Worm (Caenorhabditis elegans): ENCODE measurements around the gene F55G7.5.

The F55G7.5 gene

ce11 chrX:11938826-11939225 lies at the start of gene F55G7.5:
TSS of gene F55G7.5 (minus strand) at chrX:11938926.
- TF ChIP-seq nhr-11 (tag; optimal IDR thresholded peaks at IDR 0.05) = no peak
- no peak for TF ChIP-seq php-3 (GFP tag; IDR thresholded peaks at IDR 0.05)
- TF ChIP-seq nhr-237 (tag; optimal IDR thresholded peaks at IDR 0.05) = no peak
- no peak for TF ChIP-seq duxl-1 (tag; optimal IDR thresholded peaks at IDR 0.05; ENCODE audit: poor library complexity)
- TF ChIP-seq lin-15B (tag; optimal IDR thresholded peaks at IDR 0.05) = no peak
- no peak for TF ChIP-seq dmd-6 (GFP tag; IDR thresholded peaks at IDR 0.05)
- no peak for TF ChIP-seq hlh-11 (tag; optimal IDR thresholded peaks at IDR 0.05)
- no peak for TF ChIP-seq ztf-11 (tag; optimal IDR thresholded peaks at IDR 0.05)
- TF ChIP-seq mes-2 (tag; optimal IDR thresholded peaks at IDR 0.05; ENCODE audit: poor library complexity, severe bottlenecking) = no peak
- TF ChIP-seq cey-2 (tag; optimal IDR thresholded peaks at IDR 0.05; ENCODE audit: borderline replicate concordance, insufficient read depth) = no peak
- no peak for TF ChIP-seq hlh-30 (tag; optimal IDR thresholded peaks at IDR 0.05; ENCODE audit: insufficient read depth)
- TF ChIP-seq unc-39 (tag; optimal IDR thresholded peaks at IDR 0.05) = no peak
- TF ChIP-seq vab-7 (GFP tag; IDR thresholded peaks at IDR 0.05) = no peak
- TF ChIP-seq ces-1 (GFP tag; optimal IDR thresholded peaks at IDR 0.05) = no peak

- TF ChIP-seq daf-16 (GFP tag; optimal IDR thresholded peaks at IDR 0.05) = peak in 1 of 2 experiments; percentile 28
- no peak for TF ChIP-seq daf-16 (tag; optimal IDR thresholded peaks at IDR 0.05)
- TF ChIP-seq zip-2 (tag; optimal IDR thresholded peaks at IDR 0.05) = no peak
Observed at ce11 chrX:11987900-11988364, 49.2 kb upstream of the F55G7.5 start, which contains the start of gene C49F5.6. TSS of gene C49F5.6 (plus strand) at chrX:11988314.

- TF ChIP-seq aha-1 (tag) (peak; percentile 35), T26A8.4 (GFP tag; IDR thresholded peaks at IDR 0.05) (no peak)
Observed at ce11 chrX:11985887-11986286, 47.2 kb upstream of the F55G7.5 start, which contains the start of gene C49F5.5. TSS of gene C49F5.5 (plus strand) at chrX:11986187.

ce11 chrX:11983576-11984061 lies 44.9 kb upstream of the F55G7.5 start, which contains the start of gene C49F5.3:
TSS of gene C49F5.3 (minus strand) at chrX:11983626.
- TF ChIP-seq unc-130 (GFP tag; optimal IDR thresholded peaks at IDR 0.05) = no peak
- TF ChIP-seq nhr-11 (tag; optimal IDR thresholded peaks at IDR 0.05) = no peak
- TF ChIP-seq egl-27 (tag; optimal IDR thresholded peaks at IDR 0.05) = no peak
- TF ChIP-seq ceh-82 (tag; optimal IDR thresholded peaks at IDR 0.05) = no peak

- TF ChIP-seq sdz-12 (GFP tag; optimal IDR thresholded peaks at IDR 0.05) (no peak), aly-2 (tag; optimal IDR thresholded peaks at IDR 0.05) (no peak), nhr-25 (tag; optimal IDR thresholded peaks at IDR 0.05; ENCODE audit: borderline replicate concordance, insufficient read depth) (no peak), lin-29 (GFP tag; IDR thresholded peaks at IDR 0.05) (no peak), F26F4.8 (GFP tag; conservative IDR thresholded peaks at IDR 0.05) (no peak), mep-1 (tag; optimal IDR thresholded peaks at IDR 0.05) (no peak), spr-3 (GFP tag; optimal IDR thresholded peaks at IDR 0.05) (no peak), madf-9 (GFP tag; conservative IDR thresholded peaks at IDR 0.05) (no peak), dmd-6 (GFP tag; IDR thresholded peaks at IDR 0.05) (no peak), T26A8.4 (GFP tag; IDR thresholded peaks at IDR 0.05) (no peak)
Observed at ce11 chrX:11982065-11982464, 43.3 kb upstream of the F55G7.5 start, which contains the start of gene nhr-167. TSS of gene nhr-167 (minus strand) at chrX:11982085.

ce11 chrX:11974629-11975085 lies 35.9 kb upstream of the F55G7.5 start, which contains the start of gene set-6:
TSS of gene set-6 (minus strand) at chrX:11974679.
- peak; percentile 57 for TF ChIP-seq ceh-28 (tag; optimal IDR thresholded peaks at IDR 0.05)
- no peak for TF ChIP-seq ztf-11 (tag; optimal IDR thresholded peaks at IDR 0.05)
- TF ChIP-seq ceh-62 (tag; optimal IDR thresholded peaks at IDR 0.05) = no peak
- TF ChIP-seq dve-1 (tag; optimal IDR thresholded peaks at IDR 0.05; ENCODE audit: insufficient read depth) = peak; percentile 52
- TF ChIP-seq unc-62 (GFP tag; optimal IDR thresholded peaks at IDR 0.05 in 1 of 2) = peak in 1 of 2 experiments; percentile 87
- TF ChIP-seq unc-62 (tag; optimal IDR thresholded peaks at IDR 0.05) = no peak
- no peak for TF ChIP-seq tra-1 (GFP tag; IDR thresholded peaks at IDR 0.05)
- TF ChIP-seq hlh-30 (tag; optimal IDR thresholded peaks at IDR 0.05; ENCODE audit: insufficient read depth) = peak; percentile 2
- TF ChIP-seq ztf-7 (tag; optimal IDR thresholded peaks at IDR 0.05) = peak; percentile 41
- no peak for TF ChIP-seq mxl-3 (GFP tag; optimal IDR thresholded peaks at IDR 0.05)
- no peak for TF ChIP-seq nhr-76 (tag; optimal IDR thresholded peaks at IDR 0.05)
